Fruit fly (Drosophila melanogaster) whole organism, embryonic: Measurements from ENCODE around the gene CG42240.

ENCODE experiments used
- Asciz ChIP-seq: fragments of 200-800 bp; sonication (Bioruptor generic); optimal IDR thresholded peaks from 2 replicates; lab custom pipeline; 2017; ENCODE audit warnings: missing biosample characterization, mild to moderate bottlenecking, missing genetic modification characterization, missing genetic modification reagents
- B-H2 ChIP-seq: fragments of 200-800 bp; sonication (Bioruptor generic); optimal IDR thresholded peaks from 2 replicates; lab custom pipeline; 2018; ENCODE audit warnings: missing biosample characterization, mild to moderate bottlenecking, missing genetic modification characterization
- C15 ChIP-seq: fragments of 200-800 bp; sonication (Bioruptor generic); IDR thresholded peaks from 3 replicates; pipeline ENCODE4 v1.3.6; 2022; ENCODE audit warnings: missing biosample characterization, missing genetic modification characterization
- CG11695 ChIP-seq: fragments of 200-800 bp; sonication (Bioruptor generic); IDR thresholded peaks from 3 replicates; pipeline ENCODE4 v1.3.6; 2022; ENCODE audit warnings: missing biosample characterization, missing genetic modification characterization
- CG12299 ChIP-seq: fragments of 200-800 bp; sonication (Bioruptor generic); optimal IDR thresholded peaks from 2 replicates; lab custom pipeline; 2018; ENCODE audit warnings: missing biosample characterization, mild to moderate bottlenecking, missing genetic modification characterization
- CG12659 ChIP-seq: fragments of 200-800 bp; sonication (Bioruptor generic); optimal IDR thresholded peaks from 3 replicates; lab custom pipeline; 2017; ENCODE audit warnings: mild to moderate bottlenecking, missing biosample characterization, missing genetic modification reagents, missing genetic modification characterization
- CG14050 ChIP-seq: fragments of 200-800 bp; sonication (Bioruptor generic); IDR thresholded peaks from 3 replicates; pipeline ENCODE4 v1.3.6; 2022; ENCODE audit warnings: missing biosample characterization, missing genetic modification characterization
- CG14710 ChIP-seq: fragments of 200-800 bp; sonication (Bioruptor generic); optimal IDR thresholded peaks from 3 replicates; lab custom pipeline; 2019; ENCODE audit warnings: missing biosample characterization, mild to moderate bottlenecking, missing genetic modification characterization, moderate library complexity
- CG15011 ChIP-seq: fragments of 200-800 bp; sonication (Bioruptor generic); optimal IDR thresholded peaks from 3 replicates; lab custom pipeline; 2018; ENCODE audit warnings: missing biosample characterization, mild to moderate bottlenecking, missing genetic modification characterization
- CG15514 ChIP-seq: fragments of 200-800 bp; sonication (Bioruptor generic); optimal IDR thresholded peaks from 3 replicates; lab custom pipeline; 2017; ENCODE audit warnings: missing biosample characterization, missing genetic modification characterization, mild to moderate bottlenecking, moderate library complexity, missing genetic modification reagents
- CG17328 ChIP-seq: fragments of 200-800 bp; sonication (Bioruptor generic); IDR thresholded peaks from 2 replicates; pipeline ENCODE4 v1.3.6; 2022; ENCODE audit warnings: missing biosample characterization, missing genetic modification characterization
- CG17361 ChIP-seq: fragments of 200-800 bp; sonication (Bioruptor generic); IDR thresholded peaks from 3 replicates; pipeline ENCODE4 v1.3.6; 2022; ENCODE audit warnings: missing biosample characterization, missing genetic modification characterization
- CG18011 ChIP-seq: fragments of 200-800 bp; sonication (Bioruptor generic); optimal IDR thresholded peaks from 2 replicates; lab custom pipeline; 2017; ENCODE audit warnings: missing biosample characterization, missing genetic modification characterization, mild to moderate bottlenecking, moderate library complexity, missing genotype
- CG1832 ChIP-seq: fragments of 200-800 bp; sonication (Bioruptor generic); optimal IDR thresholded peaks from 2 replicates; lab custom pipeline; 2017; ENCODE audit warnings: missing biosample characterization, mild to moderate bottlenecking, missing genetic modification characterization, inconsistent platforms
- CG2129 ChIP-seq: fragments of 200-800 bp; sonication (Bioruptor generic); IDR thresholded peaks from 2 replicates; pipeline ENCODE4 v1.3.6; 2022; ENCODE audit warnings: missing biosample characterization, missing genetic modification characterization; ENCODE audit not compliant: partially characterized antibody
- CG30403 ChIP-seq: fragments of 200-800 bp; sonication (Bioruptor generic); optimal IDR thresholded peaks from 3 replicates; lab custom pipeline; 2016; ENCODE audit warnings: missing biosample characterization, missing genetic modification characterization
- CG32532 ChIP-seq: fragments of 200-800 bp; sonication (Bioruptor generic); IDR thresholded peaks from 2 replicates; pipeline ENCODE4 v1.3.6; 2022; ENCODE audit warnings: missing biosample characterization, missing genetic modification characterization
- CG33213 ChIP-seq: fragments of 200-800 bp; sonication (Bioruptor generic); optimal IDR thresholded peaks from 3 replicates; lab custom pipeline; 2016; ENCODE audit warnings: missing biosample characterization, missing genetic modification characterization
- CG3847 ChIP-seq: fragments of 200-800 bp; sonication (Bioruptor generic); IDR thresholded peaks from 2 replicates; pipeline ENCODE4 v1.3.6; 2022; ENCODE audit warnings: missing biosample characterization, missing genetic modification characterization
- CG4707 ChIP-seq: fragments of 200-800 bp; sonication (Bioruptor generic); optimal IDR thresholded peaks from 2 replicates; lab custom pipeline; 2018; ENCODE audit warnings: missing biosample characterization, mild to moderate bottlenecking, missing genetic modification characterization, moderate library complexity
- CG5180 ChIP-seq: fragments of 200-800 bp; sonication (Bioruptor generic); optimal IDR thresholded peaks from 3 replicates; lab custom pipeline; 2017; ENCODE audit warnings: missing biosample characterization, missing genetic modification characterization, mild to moderate bottlenecking, moderate library complexity, missing genetic modification reagents
- CG7357 ChIP-seq: fragments of 200-800 bp; sonication (Bioruptor generic); IDR thresholded peaks from 3 replicates; pipeline ENCODE4 v1.3.6; 2022; ENCODE audit warnings: missing biosample characterization, missing genetic modification characterization
- CG8290 ChIP-seq, 3 experiments: fragments of 200-800 bp; sonication (Bioruptor generic); optimal IDR thresholded peaks; 2 replicates each; lab custom pipeline; 2016 to 2019; ENCODE audit warnings: missing biosample characterization in 3 of 3, missing genetic modification characterization in 3 of 3, mild to moderate bottlenecking in 2 of 3, moderate library complexity in 1 of 3
- CG9932 ChIP-seq: fragments of 200-800 bp; sonication (Bioruptor generic); IDR thresholded peaks from 2 replicates; pipeline ENCODE4 v1.3.6; 2022; ENCODE audit warnings: missing biosample characterization, missing genetic modification characterization
- Chrac-16 ChIP-seq: fragments of 200-800 bp; sonication (Bioruptor generic); optimal IDR thresholded peaks from 3 replicates; lab custom pipeline; 2016; ENCODE audit warnings: missing biosample characterization, missing genetic modification characterization
- D ChIP-seq, 2 experiments: fragments of 200-800 bp in 1 of 2; fragments of >200 bp in 1 of 2; sonication (Bioruptor generic) in 1 of 2; optimal IDR thresholded peaks; 2 replicates in 1 of 2; 3 replicates in 1 of 2; lab custom pipeline; 2017; ENCODE audit warnings: mild to moderate bottlenecking in 1 of 2, missing biosample characterization in 1 of 2, missing genetic modification characterization in 1 of 2, missing genetic modification reagents in 1 of 2
- Dfd ChIP-seq, 2 experiments: fragments of >200 bp; optimal IDR thresholded peaks; 2 replicates each; lab custom pipeline; 2017; ENCODE audit warnings: missing biosample characterization in 2 of 2, missing genetic modification characterization in 2 of 2
- Ets65A ChIP-seq: fragments of 200-800 bp; sonication (Bioruptor generic); peaks from one replicate; lab custom pipeline; 2016; ENCODE audit warnings: missing biosample characterization, missing genetic modification characterization
- Fer3 ChIP-seq: fragments of 200-800 bp; sonication (Bioruptor generic); optimal IDR thresholded peaks from 2 replicates; lab custom pipeline; 2018; ENCODE audit warnings: missing biosample characterization, mild to moderate bottlenecking, missing genetic modification characterization, moderate library complexity
- HLHmδ ChIP-seq: fragments of 200-800 bp; sonication (Bioruptor generic); optimal IDR thresholded peaks from 2 replicates; lab custom pipeline; 2018; ENCODE audit warnings: missing biosample characterization, mild to moderate bottlenecking, missing genetic modification characterization, moderate library complexity
- Mad ChIP-seq: fragments of 200-800 bp; sonication (Bioruptor generic); optimal IDR thresholded peaks from 2 replicates; lab custom pipeline; 2016; ENCODE audit warnings: missing biosample characterization, missing genetic modification characterization
- Max ChIP-seq: fragments of 200-800 bp; sonication (Bioruptor generic); optimal IDR thresholded peaks from 2 replicates; lab custom pipeline; 2016; ENCODE audit warnings: missing biosample characterization, mild to moderate bottlenecking, missing genetic modification characterization
- NC2β ChIP-seq: fragments of 200-800 bp; sonication (Bioruptor generic); optimal IDR thresholded peaks from 2 replicates; lab custom pipeline; 2016; ENCODE audit warnings: missing biosample characterization, missing genetic modification characterization
- abd-A ChIP-seq: fragments of 200-800 bp; sonication (Bioruptor generic); optimal IDR thresholded peaks from 3 replicates; lab custom pipeline; 2019; ENCODE audit warnings: missing biosample characterization, mild to moderate bottlenecking, missing genetic modification characterization, moderate library complexity
- ase ChIP-seq: fragments of 200-800 bp; sonication (Bioruptor generic); IDR thresholded peaks from 3 replicates; pipeline ENCODE4 v1.3.6; 2022; ENCODE audit warnings: missing biosample characterization, missing genetic modification characterization
- ewg ChIP-seq: fragments of 200-800 bp; sonication (Bioruptor generic); optimal IDR thresholded peaks from 3 replicates; lab custom pipeline; 2017; ENCODE audit warnings: mild to moderate bottlenecking, missing biosample characterization, missing genetic modification reagents, missing genetic modification characterization
- eyg ChIP-seq: fragments of 200-800 bp; sonication (Bioruptor generic); optimal IDR thresholded peaks from 3 replicates; lab custom pipeline; 2016; ENCODE audit warnings: missing biosample characterization, missing genetic modification characterization
- gcm ChIP-seq: fragments of 200-800 bp; sonication (Bioruptor generic); optimal IDR thresholded peaks from 2 replicates; lab custom pipeline; 2019; ENCODE audit warnings: missing biosample characterization, mild to moderate bottlenecking, missing genetic modification characterization, moderate library complexity
- klu ChIP-seq: fragments of 200-800 bp; sonication (Bioruptor generic); IDR thresholded peaks from 2 replicates; pipeline ENCODE4 v1.3.6; 2022; ENCODE audit warnings: missing biosample characterization, missing genetic modification characterization
- lab ChIP-seq: fragments of 200-800 bp; sonication (Bioruptor generic); optimal IDR thresholded peaks from 3 replicates; lab custom pipeline; 2017; ENCODE audit warnings: missing biosample characterization, missing genetic modification characterization, mild to moderate bottlenecking, moderate library complexity, missing genetic modification reagents
- lbe ChIP-seq: fragments of 200-800 bp; sonication (Bioruptor generic); optimal IDR thresholded peaks from 2 replicates; lab custom pipeline; 2016; ENCODE audit warnings: missing biosample characterization, mild to moderate bottlenecking, missing genetic modification characterization
- luna ChIP-seq: fragments of 200-800 bp; sonication (Bioruptor generic); optimal IDR thresholded peaks from 2 replicates; lab custom pipeline; 2016; ENCODE audit warnings: missing biosample characterization, missing genetic modification characterization
- nau ChIP-seq: fragments of 200-800 bp; sonication (Bioruptor generic); optimal IDR thresholded peaks from 3 replicates; lab custom pipeline; 2017; ENCODE audit warnings: missing biosample characterization, mild to moderate bottlenecking, missing genetic modification characterization, missing genetic modification reagents
- p53 ChIP-seq: fragments of 200-800 bp; sonication (Bioruptor generic); optimal IDR thresholded peaks from 2 replicates; lab custom pipeline; 2016; ENCODE audit warnings: missing biosample characterization, missing genetic modification characterization
- phol ChIP-seq: fragments of 200-800 bp; sonication (Bioruptor generic); optimal IDR thresholded peaks from 3 replicates; lab custom pipeline; 2018; ENCODE audit warnings: missing biosample characterization, mild to moderate bottlenecking, missing genetic modification characterization, moderate library complexity
- prd ChIP-seq, 3 experiments: fragments of >200 bp in 2 of 3; fragments of 200-800 bp in 1 of 3; sonication (Bioruptor generic) in 1 of 3; optimal IDR thresholded peaks in 2 of 3; IDR thresholded peaks in 1 of 3; 2 replicates in 2 of 3; 3 replicates in 1 of 3; pipeline versions ENCODE4 v1.3.6 to Lab custom; 2017 to 2022; ENCODE audit warnings: missing biosample characterization in 1 of 3, missing genetic modification characterization in 1 of 3
- run ChIP-seq: fragments of 200-800 bp; sonication (Bioruptor generic); optimal IDR thresholded peaks from 3 replicates; lab custom pipeline; 2018; ENCODE audit warnings: missing biosample characterization, mild to moderate bottlenecking, missing genetic modification characterization
- unpg ChIP-seq: fragments of 200-800 bp; sonication (Bioruptor generic); optimal IDR thresholded peaks from 3 replicates; lab custom pipeline; 2018; ENCODE audit warnings: missing biosample characterization, mild to moderate bottlenecking, missing genetic modification characterization, moderate library complexity
- z ChIP-seq: fragments of 200-800 bp; sonication (Bioruptor generic); IDR thresholded peaks from 3 replicates; pipeline ENCODE4 v1.3.6; 2022; ENCODE audit warnings: missing biosample characterization, missing genetic modification characterization

CG42240 gene

DNA sequence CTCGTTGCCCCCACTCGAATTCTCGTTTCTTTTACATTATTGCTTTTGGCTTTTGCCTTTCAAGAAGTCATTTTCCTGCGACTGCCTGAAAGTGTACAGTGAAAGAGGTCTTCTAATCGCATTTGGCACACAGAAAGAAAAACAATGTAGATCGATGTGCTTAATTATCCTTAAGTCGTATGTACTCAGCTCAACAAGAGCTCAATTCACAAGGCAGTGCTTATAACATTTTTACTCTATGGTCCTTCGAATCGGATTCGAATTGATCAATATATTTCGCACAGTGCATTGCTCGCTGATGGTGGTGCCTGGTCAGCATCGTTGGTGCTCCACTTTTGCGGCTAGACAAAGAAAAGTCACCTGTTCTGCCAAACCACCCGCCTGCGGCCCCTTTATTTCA is 20.2 kb upstream of the CG42240 start (continued):
- no peak for TF ChIP-seq CG2129 (GFP tag; lab: Robert Waterston, UW)
- TF ChIP-seq abd-A (tag; lab: Kevin White, UChicago), result no peak
- TF ChIP-seq CG9932, result no peak
- TF ChIP-seq phol (tag; lab: Kevin White, UChicago), result peak; percentile 17
- TF ChIP-seq Max (GFP tag; lab: Kevin White, UChicago), result no peak
- no peak for TF ChIP-seq ewg (GFP tag; lab: Kevin White, UChicago)
- no peak for TF ChIP-seq C15 (GFP tag; lab: Robert Waterston, UW)
- peak; percentile 94 for TF ChIP-seq Ets65A (GFP tag; lab: Kevin White, UChicago)
- TF ChIP-seq CG11695, result no peak
- TF ChIP-seq B-H2 (GFP tag; lab: Kevin White, UChicago), result no peak
- TF ChIP-seq CG1832 (GFP tag; lab: Kevin White, UChicago), result no peak
- TF ChIP-seq Dfd (GFP tag; optimal IDR thresholded peaks at IDR 0.05; lab: Kevin White, UChicago), result no peak
- TF ChIP-seq gcm (GFP tag; lab: Kevin White, UChicago), result no peak
- TF ChIP-seq unpg, result peak; percentile 19
- TF ChIP-seq CG17328 (GFP tag; lab: Robert Waterston, UW), result peak; percentile 32; the same call in 1 of the 2 replicates
- TF ChIP-seq nau (GFP tag; lab: Kevin White, UChicago), result no peak
- no peak for TF ChIP-seq Asciz (GFP tag; lab: Kevin White, UChicago)
- 0 out of 3 replicates have a peak, but pooled peaks have one; percentile 12 for TF ChIP-seq CG7357
- TF ChIP-seq CG32532 (GFP tag; lab: Robert Waterston, UW), result peak; percentile 12; the same call in 1 of the 2 replicates
- no peak for TF ChIP-seq p53 (GFP tag; lab: Kevin White, UChicago)
- TF ChIP-seq CG17361 (GFP tag; lab: Robert Waterston, UW), result no peak
- TF ChIP-seq CG4707 (GFP tag; lab: Kevin White, UChicago), result no peak
- peak; percentile 14 for TF ChIP-seq CG30403 (GFP tag; lab: Kevin White, UChicago)
- TF ChIP-seq ase, result no peak
- no peak for TF ChIP-seq D (optimal IDR thresholded peaks at IDR 0.05; lab: Kevin White, UChicago)
- TF ChIP-seq D (GFP tag; optimal IDR thresholded peaks at IDR 0.05; lab: Kevin White, UChicago), result no peak
- TF ChIP-seq eyg (GFP tag; lab: Kevin White, UChicago), result no peak
- TF ChIP-seq CG12299 (tag; lab: Kevin White, UChicago), result no peak
- TF ChIP-seq CG14710, result no peak
- TF ChIP-seq CG33213 (GFP tag; lab: Kevin White, UChicago), result no peak
- no peak for TF ChIP-seq NC2β
- TF ChIP-seq CG14050 (GFP tag; lab: Robert Waterston, UW), result no peak
- TF ChIP-seq lab (GFP tag; lab: Kevin White, UChicago), result peak; percentile 48
- no peak for TF ChIP-seq luna (GFP tag; lab: Kevin White, UChicago)
- no peak for TF ChIP-seq CG15011 (GFP tag; lab: Kevin White, UChicago)
- no peak for TF ChIP-seq Chrac-16 (GFP tag; lab: Kevin White, UChicago)
- no peak for TF ChIP-seq CG12659 (GFP tag; lab: Kevin White, UChicago)
- TF ChIP-seq run (tag; lab: Kevin White, UChicago), result no peak
- TF ChIP-seq Mad (GFP tag; lab: Kevin White, UChicago), result no peak
- TF ChIP-seq lbe (GFP tag; lab: Kevin White, UChicago), result no peak
- TF ChIP-seq z (GFP tag; lab: Robert Waterston, UW), result no peak
- no peak for TF ChIP-seq CG18011
- peak; percentile 11 for TF ChIP-seq Fer3
- no peak for TF ChIP-seq CG5180 (GFP tag; lab: Kevin White, UChicago)
- TF ChIP-seq HLHmδ, result no peak
- no peak for TF ChIP-seq prd (optimal IDR thresholded peaks at IDR 0.05; lab: Kevin White, UChicago)
- TF ChIP-seq prd (GFP tag; IDR thresholded peaks at IDR 0.05; lab: Robert Waterston, UW), result peak; percentile 39; the same call in 1 of the 3 replicates
- TF ChIP-seq klu (GFP tag; lab: Robert Waterston, UW), result no peak
- TF ChIP-seq CG15514 (GFP tag; lab: Kevin White, UChicago), result no peak
- no peak for TF ChIP-seq CG8290 (GFP tag; optimal IDR thresholded peaks at IDR 0.05; lab: Kevin White, UChicago)
- peak in 1 of 2 experiments; percentile 74 for TF ChIP-seq CG8290 (tag; optimal IDR thresholded peaks at IDR 0.05; lab: Kevin White, UChicago)
- TF ChIP-seq CG3847 (GFP tag; lab: Robert Waterston, UW), result no peak
